Fruit fly (Drosophila melanogaster) whole organism, embryonic: ENCODE measurements around the gene Nrx-IV.
A peak's percentile ranks its signal among the peaks of the same experiment; 100 is the strongest.

ENCODE experiments used
- ATbp ChIP-seq: fragments of 200-800 bp; sonication (Bioruptor generic); optimal IDR thresholded peaks from 2 replicates; lab custom pipeline; 2017; ENCODE audit warnings: missing biosample characterization, mild to moderate bottlenecking, missing genetic modification characterization, missing genetic modification reagents
- Antp ChIP-seq: fragments of 200-800 bp; sonication (Bioruptor generic); optimal IDR thresholded peaks from 3 replicates; lab custom pipeline; 2016; ENCODE audit warnings: missing biosample characterization, missing genetic modification characterization
- Awh ChIP-seq: fragments of 200-800 bp; sonication (Bioruptor generic); IDR thresholded peaks from 2 replicates; pipeline ENCODE4, ENCODE4 v1.3.6; 2022; ENCODE audit warnings: missing biosample characterization, missing genetic modification characterization
- Bdp1 ChIP-seq: fragments of 200-800 bp; sonication (Bioruptor generic); optimal IDR thresholded peaks from 3 replicates; lab custom pipeline; 2016; ENCODE audit warnings: missing biosample characterization, missing genetic modification characterization
- CG10209 ChIP-seq: fragments of 200-800 bp; sonication (Bioruptor generic); optimal IDR thresholded peaks from 3 replicates; lab custom pipeline; 2017; ENCODE audit warnings: missing biosample characterization, mild to moderate bottlenecking, missing genetic modification characterization, missing genetic modification reagents
- CG10431 ChIP-seq: fragments of 200-800 bp; sonication (Bioruptor generic); optimal IDR thresholded peaks from 3 replicates; lab custom pipeline; 2018; ENCODE audit warnings: missing biosample characterization, mild to moderate bottlenecking, missing genetic modification characterization
- CG12659 ChIP-seq: fragments of 200-800 bp; sonication (Bioruptor generic); optimal IDR thresholded peaks from 3 replicates; lab custom pipeline; 2017; ENCODE audit warnings: mild to moderate bottlenecking, missing biosample characterization, missing genetic modification reagents, missing genetic modification characterization
- CG12769 ChIP-seq: fragments of 200-800 bp; sonication (Bioruptor generic); optimal IDR thresholded peaks from 2 replicates; lab custom pipeline; 2019; ENCODE audit warnings: missing biosample characterization, mild to moderate bottlenecking, missing genetic modification characterization, moderate library complexity
- CG13287 ChIP-seq: fragments of 200-800 bp; sonication (Bioruptor generic); IDR thresholded peaks from 2 replicates; pipeline ENCODE4 v1.3.6; 2022; ENCODE audit warnings: missing biosample characterization, missing genetic modification characterization; ENCODE audit not compliant: partially characterized antibody
- CG13894 ChIP-seq: fragments of 200-800 bp; sonication (Bioruptor generic); optimal IDR thresholded peaks from 3 replicates; lab custom pipeline; 2018; ENCODE audit warnings: missing biosample characterization, mild to moderate bottlenecking, missing genetic modification characterization, moderate library complexity
- CG14710 ChIP-seq: fragments of 200-800 bp; sonication (Bioruptor generic); optimal IDR thresholded peaks from 3 replicates; lab custom pipeline; 2019; ENCODE audit warnings: missing biosample characterization, mild to moderate bottlenecking, missing genetic modification characterization, moderate library complexity
- CG1603 ChIP-seq: fragments of 200-800 bp; sonication (Bioruptor generic); optimal IDR thresholded peaks from 2 replicates; lab custom pipeline; 2019; ENCODE audit warnings: missing biosample characterization, mild to moderate bottlenecking, missing genetic modification characterization, moderate library complexity
- CG16863 ChIP-seq: fragments of 200-800 bp; sonication (Bioruptor generic); optimal IDR thresholded peaks from 3 replicates; lab custom pipeline; 2016; ENCODE audit warnings: missing biosample characterization, missing genetic modification characterization
- CG3281 ChIP-seq: fragments of 200-800 bp; sonication (Bioruptor generic); optimal IDR thresholded peaks from 3 replicates; lab custom pipeline; 2017; ENCODE audit warnings: missing biosample characterization, mild to moderate bottlenecking, missing genetic modification characterization
- CG34224 ChIP-seq: fragments of 200-800 bp; sonication (Bioruptor generic); IDR thresholded peaks from 3 replicates; pipeline ENCODE4 v1.3.6; 2022; ENCODE audit warnings: missing biosample characterization, missing genetic modification characterization; ENCODE audit not compliant: partially characterized antibody
- CG34376 ChIP-seq: fragments of 200-800 bp; sonication (Bioruptor generic); optimal IDR thresholded peaks from 2 replicates; lab custom pipeline; 2018; ENCODE audit warnings: missing biosample characterization, mild to moderate bottlenecking, missing genetic modification characterization
- CG6813 ChIP-seq: fragments of 200-800 bp; sonication (Bioruptor generic); optimal IDR thresholded peaks from 2 replicates; lab custom pipeline; 2017; ENCODE audit warnings: missing biosample characterization, missing genetic modification characterization, mild to moderate bottlenecking, moderate library complexity, missing genetic modification reagents
- CG9215 ChIP-seq: fragments of 200-800 bp; sonication (Bioruptor generic); IDR thresholded peaks from 2 replicates; pipeline ENCODE4 v1.3.6; 2022; ENCODE audit warnings: missing biosample characterization, missing genetic modification characterization
- CrebB ChIP-seq: fragments of 200-800 bp; sonication (Bioruptor generic); optimal IDR thresholded peaks from 3 replicates; lab custom pipeline; 2018; ENCODE audit warnings: missing biosample characterization, mild to moderate bottlenecking, missing genetic modification characterization
- Deaf1 ChIP-seq: fragments of 200-800 bp; optimal IDR thresholded peaks from 3 replicates; lab custom pipeline; 2019; ENCODE audit warnings: missing biosample characterization, mild to moderate bottlenecking, missing genetic modification characterization, moderate library complexity
- Ets65A ChIP-seq: fragments of 200-800 bp; sonication (Bioruptor generic); peaks from one replicate; lab custom pipeline; 2016; ENCODE audit warnings: missing biosample characterization, missing genetic modification characterization
- H15 ChIP-seq: fragments of 200-800 bp; sonication (Bioruptor generic); IDR thresholded peaks from 3 replicates; pipeline ENCODE4 v1.3.6; 2022; ENCODE audit warnings: missing biosample characterization, missing genetic modification characterization
- HmgZ ChIP-seq: fragments of 200-800 bp; sonication (Bioruptor generic); optimal IDR thresholded peaks from 2 replicates; lab custom pipeline; 2018; ENCODE audit warnings: missing biosample characterization, mild to moderate bottlenecking, missing genetic modification characterization
- Hr3 ChIP-seq: fragments of 200-800 bp; sonication (Bioruptor generic); optimal IDR thresholded peaks from 3 replicates; lab custom pipeline; 2016; ENCODE audit warnings: missing biosample characterization, missing genetic modification characterization
- Med ChIP-seq: fragments of 200-800 bp; sonication (Bioruptor generic); peaks from one replicate; lab custom pipeline; 2016; ENCODE audit warnings: missing biosample characterization, missing genetic modification characterization, mild to moderate bottlenecking, inconsistent platforms, moderate library complexity
- Myb ChIP-seq: fragments of 200-800 bp; sonication (Bioruptor generic); optimal IDR thresholded peaks from 2 replicates; lab custom pipeline; 2016; ENCODE audit warnings: missing biosample characterization, missing genetic modification characterization
- Side ChIP-seq: fragments of 200-800 bp; sonication (Bioruptor generic); optimal IDR thresholded peaks from 2 replicates; lab custom pipeline; 2016; ENCODE audit warnings: missing biosample characterization, missing genetic modification characterization
- Trl ChIP-seq, 3 experiments: fragments of >200 bp in 2 of 3; fragments of 200-800 bp in 1 of 3; sonication (Bioruptor generic) in 1 of 3; optimal IDR thresholded peaks; 2 replicates in 1 of 3; 3 replicates in 2 of 3; lab custom pipeline; 2016 to 2017; ENCODE audit warnings: missing biosample characterization in 1 of 3, missing genetic modification characterization in 1 of 3
- YL-1 ChIP-seq: fragments of 200-800 bp; sonication (Bioruptor generic); optimal IDR thresholded peaks from 3 replicates; lab custom pipeline; 2017; ENCODE audit warnings: missing biosample characterization, mild to moderate bottlenecking, missing genetic modification characterization
- crol ChIP-seq: fragments of 200-800 bp; sonication (Bioruptor generic); IDR thresholded peaks from 2 replicates; pipeline ENCODE4 v1.3.6; 2022; ENCODE audit warnings: missing biosample characterization, missing genetic modification characterization
- da ChIP-seq: fragments of 200-800 bp; sonication (Bioruptor generic); optimal IDR thresholded peaks from 2 replicates; lab custom pipeline; 2016; ENCODE audit warnings: missing biosample characterization, missing genetic modification characterization
- ewg ChIP-seq: fragments of 200-800 bp; sonication (Bioruptor generic); optimal IDR thresholded peaks from 3 replicates; lab custom pipeline; 2017; ENCODE audit warnings: mild to moderate bottlenecking, missing biosample characterization, missing genetic modification reagents, missing genetic modification characterization
- exex ChIP-seq: fragments of 200-800 bp; sonication (Bioruptor generic); optimal IDR thresholded peaks from 4 replicates; lab custom pipeline; 2018; ENCODE audit warnings: missing biosample characterization, mild to moderate bottlenecking, missing genetic modification characterization, moderate library complexity
- fd96Cb ChIP-seq: fragments of 200-800 bp; sonication (Bioruptor generic); optimal IDR thresholded peaks from 2 replicates; lab custom pipeline; 2018; ENCODE audit warnings: missing biosample characterization, mild to moderate bottlenecking, missing genetic modification characterization, moderate library complexity
- ftz-f1 ChIP-seq: fragments of 200-800 bp; sonication (Bioruptor generic); optimal IDR thresholded peaks from 2 replicates; lab custom pipeline; 2016; ENCODE audit warnings: missing biosample characterization, missing genetic modification characterization
- gcm2 ChIP-seq: fragments of 200-800 bp; sonication (Bioruptor generic); optimal IDR thresholded peaks from 2 replicates; lab custom pipeline; 2016; ENCODE audit warnings: missing biosample characterization, missing genetic modification characterization
- grau ChIP-seq: fragments of 200-800 bp; optimal IDR thresholded peaks from 3 replicates; lab custom pipeline; 2019; ENCODE audit warnings: missing biosample characterization, mild to moderate bottlenecking, missing genetic modification characterization, moderate library complexity
- hkb ChIP-seq, 2 experiments: fragments of 200-800 bp in 1 of 2; fragments of >200 bp in 1 of 2; sonication (Bioruptor generic) in 1 of 2; IDR thresholded peaks in 1 of 2; optimal IDR thresholded peaks in 1 of 2; 2 replicates each; pipeline versions ENCODE4 v1.3.6 to Lab custom; 2017 to 2022; ENCODE audit warnings: missing biosample characterization in 1 of 2, missing genetic modification characterization in 1 of 2
- ken ChIP-seq: fragments of 200-800 bp; sonication (Bioruptor generic); IDR thresholded peaks from 3 replicates; pipeline ENCODE4 v1.3.6; 2022; ENCODE audit warnings: missing biosample characterization, missing genetic modification characterization
- lab ChIP-seq: fragments of 200-800 bp; sonication (Bioruptor generic); optimal IDR thresholded peaks from 3 replicates; lab custom pipeline; 2017; ENCODE audit warnings: missing biosample characterization, missing genetic modification characterization, mild to moderate bottlenecking, moderate library complexity, missing genetic modification reagents
- sd ChIP-seq: fragments of 200-800 bp; sonication (Bioruptor generic); optimal IDR thresholded peaks from 3 replicates; lab custom pipeline; 2018; ENCODE audit warnings: missing biosample characterization, mild to moderate bottlenecking, missing genetic modification characterization, moderate library complexity
- sug ChIP-seq: fragments of 200-800 bp; optimal IDR thresholded peaks from 2 replicates; lab custom pipeline; 2019; ENCODE audit warnings: missing biosample characterization, mild to moderate bottlenecking, missing genetic modification characterization, moderate library complexity
- twi ChIP-seq: fragments of 200-800 bp; optimal IDR thresholded peaks from 2 replicates; lab custom pipeline; 2019; ENCODE audit warnings: missing biosample characterization, mild to moderate bottlenecking, missing genetic modification characterization, moderate library complexity

Gene Nrx-IV

DNA sequence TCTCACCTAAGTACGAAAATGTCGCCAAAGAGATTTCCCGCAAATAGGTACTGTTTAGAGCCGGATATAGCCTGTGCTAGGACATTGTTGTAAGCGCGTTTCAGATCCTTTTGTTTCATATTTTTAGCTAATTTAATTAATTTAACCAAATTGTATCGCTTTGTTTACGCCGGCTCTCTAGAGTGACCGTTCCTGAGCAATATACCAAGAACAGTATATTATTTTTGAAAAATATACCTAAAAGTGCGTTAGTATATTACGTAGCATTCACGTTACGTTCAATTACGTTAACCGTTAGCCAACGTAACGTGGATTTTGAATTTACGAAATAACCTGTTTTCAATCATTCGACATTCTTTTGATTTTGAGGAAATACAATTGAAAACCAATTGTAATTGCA, 47.2 kb downstream of the Nrx-IV start, which contains the start of gene thoc6 (continued):
- TF ChIP-seq Antp (GFP tag; lab: Kevin White, UChicago) (no peak), YL-1 (GFP tag; lab: Kevin White, UChicago) (no peak), CG13287 (GFP tag; lab: Robert Waterston, UW) (peak; percentile 30; the same call in 1 of the 2 replicates)

DNA sequence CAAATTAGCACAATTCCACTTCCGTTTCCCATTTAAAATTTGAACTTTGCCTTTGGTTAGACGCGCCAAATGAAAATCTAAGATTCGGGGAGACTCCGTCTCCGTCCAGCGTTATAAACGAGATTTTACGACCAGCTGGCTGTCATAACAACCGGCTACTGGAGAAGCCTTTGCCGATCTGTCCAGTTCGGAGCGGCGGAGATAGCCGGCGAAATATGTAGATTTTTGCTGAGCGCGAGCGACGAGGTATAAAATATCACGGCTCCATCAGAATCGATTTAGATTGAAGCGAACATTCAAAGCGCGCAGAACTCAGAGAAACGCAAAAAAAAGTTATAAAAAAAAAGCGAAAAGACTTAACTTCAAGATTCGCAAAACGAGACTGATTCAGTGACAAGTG, 51.2 kb downstream of the Nrx-IV start, which contains the start of gene CG11529:
CG11529 (plus strand) TSS at position 301 of the 400 bp plus-strand sequence.
- peak; percentile 34 for TF ChIP-seq Ets65A (GFP tag; lab: Kevin White, UChicago)
- no peak for TF ChIP-seq Hr3 (GFP tag; lab: Kevin White, UChicago)
- TF ChIP-seq CG13894, result peak; percentile 7
- peak; percentile 2 for TF ChIP-seq CG12769 (tag; lab: Kevin White, UChicago)
- TF ChIP-seq CG10209, result no peak

dm6 chr3L:12202980-12203379, 56.7 kb downstream of the Nrx-IV start:
- peak; percentile 58 for TF ChIP-seq CG12769 (tag; lab: Kevin White, UChicago)
- no peak for TF ChIP-seq Bdp1 (GFP tag; lab: Kevin White, UChicago)
- TF ChIP-seq sd (tag; lab: Kevin White, UChicago), result peak; percentile 96

DNA sequence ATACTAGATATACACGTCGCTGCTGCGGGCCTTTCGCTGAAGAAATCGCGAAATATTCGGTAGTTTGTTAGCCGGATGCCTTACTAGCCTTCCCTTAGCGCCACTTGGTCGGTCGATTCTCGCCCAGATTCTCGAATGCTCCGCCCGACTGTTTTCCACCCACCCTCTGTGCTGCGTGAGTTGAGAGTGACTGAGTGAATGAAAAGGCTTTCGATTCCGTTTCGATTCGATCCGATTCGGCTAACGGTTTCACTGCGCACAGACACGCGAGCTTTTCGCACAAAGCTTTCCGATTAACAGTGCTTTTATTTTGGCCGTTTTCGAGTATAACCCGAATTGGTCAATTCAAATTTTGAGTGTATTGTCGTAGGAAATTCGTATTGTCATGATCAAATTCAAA, 57.4 kb downstream of the Nrx-IV start, which contains the start of gene Ak1:
Ak1 (minus strand) TSS at position 347 of the 400 bp plus-strand sequence.
- peak; percentile 34 for TF ChIP-seq sug (tag; lab: Kevin White, UChicago)
- TF ChIP-seq ewg (GFP tag; lab: Kevin White, UChicago), result peak; percentile 12
- peak; percentile 7 for TF ChIP-seq ftz-f1 (GFP tag; lab: Kevin White, UChicago)
- TF ChIP-seq Med (GFP tag; lab: Kevin White, UChicago), result peak; percentile 89
- no peak for TF ChIP-seq Side (GFP tag; lab: Kevin White, UChicago)
- TF ChIP-seq ken (GFP tag; lab: Robert Waterston, UW), result no peak
- TF ChIP-seq HmgZ (tag; lab: Kevin White, UChicago), result peak; percentile 42
- TF ChIP-seq CG1603 (tag; lab: Kevin White, UChicago), result no peak
- no peak for TF ChIP-seq CG9215
- TF ChIP-seq Deaf1, result peak; percentile 84
- no peak for TF ChIP-seq grau (tag; lab: Kevin White, UChicago)
- no peak for TF ChIP-seq ATbp
- peak; percentile 31 for TF ChIP-seq CG34376 (GFP tag; lab: Kevin White, UChicago)
- no peak for TF ChIP-seq CG16863 (GFP tag; lab: Kevin White, UChicago)
- TF ChIP-seq da, result no peak
- TF ChIP-seq hkb (optimal IDR thresholded peaks at IDR 0.05; lab: Kevin White, UChicago), result no peak
- TF ChIP-seq hkb (GFP tag; IDR thresholded peaks at IDR 0.05; lab: Robert Waterston, UW), result 0 out of 2 replicates have a peak, but pooled peaks have one; percentile 15
- peak; percentile 28 for TF ChIP-seq CG6813 (GFP tag; lab: Kevin White, UChicago)
- TF ChIP-seq H15 (GFP tag; lab: Robert Waterston, UW), result no peak
- TF ChIP-seq Trl (optimal IDR thresholded peaks at IDR 0.05; lab: Kevin White, UChicago), result peak in 1 of 2 experiments; percentile 23
- TF ChIP-seq Trl (GFP tag; optimal IDR thresholded peaks at IDR 0.05; lab: Kevin White, UChicago), result no peak
- 0 out of 2 replicates have a peak, but pooled peaks have one; percentile 8 for TF ChIP-seq Awh (GFP tag; lab: Robert Waterston, UW)
- TF ChIP-seq crol (GFP tag; lab: Robert Waterston, UW), result no peak
- no peak for TF ChIP-seq twi (tag; lab: Kevin White, UChicago)
- no peak for TF ChIP-seq CG34224 (GFP tag; lab: Robert Waterston, UW)
- peak; percentile 6 for TF ChIP-seq CG3281
- peak; percentile 77 for TF ChIP-seq Myb (GFP tag; lab: Kevin White, UChicago)
- no peak for TF ChIP-seq gcm2 (GFP tag; lab: Kevin White, UChicago)
- peak; percentile 9 for TF ChIP-seq CG12659
- no peak for TF ChIP-seq CG10431 (GFP tag; lab: Kevin White, UChicago)
- TF ChIP-seq exex (tag; lab: Kevin White, UChicago), result peak; percentile 9
- no peak for TF ChIP-seq CG14710 (tag; lab: Kevin White, UChicago)
- TF ChIP-seq CG10209, result no peak
- no peak for TF ChIP-seq fd96Cb (tag; lab: Kevin White, UChicago)
- no peak for TF ChIP-seq lab (GFP tag; lab: Kevin White, UChicago)
- TF ChIP-seq CrebB (tag; lab: Kevin White, UChicago), result peak; percentile 43
